Worm (Caenorhabditis elegans) whole organism, L1 larva: ENCODE results near the gene Y46G5A.14.

Source experiments
- C04F5.9 ChIP-seq: sonication (generic microtip); optimal IDR thresholded peaks from 2 replicates; lab custom pipeline; 2016; ENCODE audit warnings: missing genetic modification characterization, missing compliant biosample characterization
- C16A3.4 ChIP-seq: fragments of 150-350 bp; optimal IDR thresholded peaks from 2 replicates; lab custom pipeline; 2014; ENCODE audit warnings: missing biosample characterization, missing genetic modification characterization
- F16B12.6 ChIP-seq: fragments of 150-350 bp; optimal IDR thresholded peaks from 2 replicates; lab custom pipeline; 2014; ENCODE audit warnings: missing biosample characterization, missing genetic modification characterization
- Y116A8C.19 ChIP-seq: sonication (generic microtip); optimal IDR thresholded peaks from 2 replicates; lab custom pipeline; 2016; ENCODE audit warnings: missing compliant biosample characterization, missing genetic modification characterization, borderline replicate concordance
- alr-1 ChIP-seq: fragments of 200-800 bp; sonication (Bioruptor generic); optimal IDR thresholded peaks from 2 replicates; lab custom pipeline; 2018; ENCODE audit warnings: borderline replicate concordance, mild to moderate bottlenecking, missing genetic modification characterization, missing compliant biosample characterization
- aly-2 ChIP-seq: fragments of 150-350 bp; optimal IDR thresholded peaks from 2 replicates; lab custom pipeline; 2014; ENCODE audit warnings: missing biosample characterization, missing genetic modification characterization
- blmp-1 ChIP-seq: fragments of 150-350 bp; optimal IDR thresholded peaks from 2 replicates; lab custom pipeline; 2014; ENCODE audit warnings: missing biosample characterization, missing genetic modification characterization
- ceh-63 ChIP-seq: fragments of 200-800 bp; sonication (Bioruptor generic); optimal IDR thresholded peaks from 2 replicates; lab custom pipeline; 2018; ENCODE audit warnings: mild to moderate bottlenecking, missing genetic modification characterization, missing compliant biosample characterization
- ceh-8 ChIP-seq: fragments of 200-800 bp; sonication (Bioruptor generic); optimal IDR thresholded peaks from 2 replicates; lab custom pipeline; 2018; ENCODE audit warnings: mild to moderate bottlenecking, missing genetic modification characterization, moderate library complexity, missing compliant biosample characterization
- ceh-90 ChIP-seq: sonication (generic microtip); optimal IDR thresholded peaks from 2 replicates; lab custom pipeline; 2016; ENCODE audit warnings: missing genetic modification characterization, missing compliant biosample characterization
- ces-1 ChIP-seq: fragments of 150-350 bp; optimal IDR thresholded peaks from 2 replicates; lab custom pipeline; 2014; ENCODE audit warnings: missing biosample characterization, missing genetic modification reagents, missing genetic modification characterization
- dpl-1 ChIP-seq, 3 experiments: fragments of 150-350 bp in 2 of 3; sonication (generic microtip) in 1 of 3; optimal IDR thresholded peaks; 2 replicates each; lab custom pipeline; 2014 to 2017; ENCODE audit warnings: missing biosample characterization in 3 of 3, missing genetic modification characterization in 3 of 3, missing genetic modification reagents in 3 of 3
- dsc-1 ChIP-seq: sonication (generic microtip); optimal IDR thresholded peaks from 2 replicates; lab custom pipeline; 2016; ENCODE audit warnings: mild to moderate bottlenecking, missing genetic modification characterization, missing compliant biosample characterization
- efl-3 ChIP-seq: fragments of 200-800 bp; sonication (Bioruptor generic); optimal IDR thresholded peaks from 2 replicates; lab custom pipeline; 2018; ENCODE audit warnings: mild to moderate bottlenecking, missing genetic modification characterization, missing compliant biosample characterization
- egl-27 ChIP-seq, 2 experiments: fragments of 150-350 bp in 1 of 2; sonication (generic microtip); optimal IDR thresholded peaks; 3 replicates each; lab custom pipeline; 2017 to 2018; ENCODE audit warnings: missing biosample characterization in 2 of 2, missing genetic modification characterization in 2 of 2, missing genetic modification reagents in 2 of 2
- elt-3 ChIP-seq, 6 experiments: fragments of 150-350 bp in 1 of 6; sonication (generic microtip); optimal IDR thresholded peaks; 2 replicates each; lab custom pipeline; 2017 to 2018; ENCODE audit warnings: missing biosample characterization in 6 of 6, missing genetic modification characterization in 6 of 6, inconsistent platforms in 1 of 6
- ets-5 ChIP-seq: fragments of 200-800 bp; sonication (Bioruptor generic); IDR thresholded peaks from 2 replicates; pipeline ENCODE4 v1.3.6; 2022; ENCODE audit warnings: missing genetic modification characterization, missing compliant biosample characterization
- fkh-8 ChIP-seq: sonication (generic microtip); optimal IDR thresholded peaks from 2 replicates; lab custom pipeline; 2016; ENCODE audit warnings: mild to moderate bottlenecking, missing genetic modification characterization, missing compliant biosample characterization
- hlh-17 ChIP-seq: fragments of 200-800 bp; sonication (Bioruptor generic); optimal IDR thresholded peaks from 2 replicates; lab custom pipeline; 2018; ENCODE audit warnings: missing genetic modification characterization, mild to moderate bottlenecking, missing compliant biosample characterization, moderate library complexity, borderline replicate concordance
- hlh-4 ChIP-seq: sonication (generic microtip); optimal IDR thresholded peaks from 2 replicates; lab custom pipeline; 2016; ENCODE audit warnings: mild to moderate bottlenecking, missing genetic modification characterization, missing compliant biosample characterization
- isw-1 ChIP-seq: fragments of 200-800 bp; sonication (Bioruptor generic); IDR thresholded peaks from 2 replicates; pipeline ENCODE4 v1.3.6; 2022; ENCODE audit warnings: missing genetic modification characterization, missing compliant biosample characterization
- lin-13 ChIP-seq: fragments of 150-350 bp; optimal IDR thresholded peaks from 2 replicates; lab custom pipeline; 2014; ENCODE audit warnings: missing biosample characterization, missing genetic modification reagents, missing genetic modification characterization
- lin-14 ChIP-seq: fragments of 200-800 bp; sonication (Bioruptor generic); optimal IDR thresholded peaks from 2 replicates; lab custom pipeline; 2018; ENCODE audit warnings: mild to moderate bottlenecking, missing genetic modification characterization, moderate library complexity, missing compliant biosample characterization
- lin-35 ChIP-seq, 2 experiments: fragments of 150-350 bp; optimal IDR thresholded peaks; 2 replicates each; lab custom pipeline; 2014; ENCODE audit warnings: missing biosample characterization in 2 of 2, missing genetic modification characterization in 2 of 2, missing genetic modification reagents in 2 of 2
- lir-3 ChIP-seq: sonication (generic microtip); optimal IDR thresholded peaks from 2 replicates; lab custom pipeline; 2016; ENCODE audit warnings: mild to moderate bottlenecking, missing genetic modification characterization, moderate library complexity, missing compliant biosample characterization; ENCODE audit not compliant: poor library complexity
- mdl-1 ChIP-seq, 2 experiments: fragments of 150-350 bp; optimal IDR thresholded peaks; 2 replicates each; lab custom pipeline; 2014 to 2017; ENCODE audit warnings: missing biosample characterization in 2 of 2, missing genetic modification characterization in 2 of 2, inconsistent platforms in 1 of 2
- nhr-11 ChIP-seq: fragments of 150-350 bp; optimal IDR thresholded peaks from 2 replicates; lab custom pipeline; 2014; ENCODE audit warnings: missing biosample characterization, missing genetic modification characterization
- nhr-12 ChIP-seq: sonication (generic microtip); optimal IDR thresholded peaks from 2 replicates; lab custom pipeline; 2017; ENCODE audit warnings: missing biosample characterization, missing genetic modification characterization
- nhr-20 ChIP-seq: sonication (generic microtip); optimal IDR thresholded peaks from 2 replicates; lab custom pipeline; 2016; ENCODE audit warnings: mild to moderate bottlenecking, missing genetic modification characterization, missing compliant biosample characterization
- nhr-237 ChIP-seq: fragments of 150-350 bp; optimal IDR thresholded peaks from 2 replicates; lab custom pipeline; 2014; ENCODE audit warnings: missing biosample characterization, missing genetic modification characterization
- nhr-28 ChIP-seq: fragments of 150-350 bp; optimal IDR thresholded peaks from 2 replicates; lab custom pipeline; 2014; ENCODE audit warnings: missing biosample characterization, missing genetic modification characterization
- nhr-47 ChIP-seq: sonication (generic microtip); optimal IDR thresholded peaks from 2 replicates; lab custom pipeline; 2016; ENCODE audit warnings: mild to moderate bottlenecking, missing genetic modification characterization, moderate library complexity, missing compliant biosample characterization
- nhr-71 ChIP-seq: sonication (generic microtip); optimal IDR thresholded peaks from 2 replicates; lab custom pipeline; 2016; ENCODE audit warnings: mild to moderate bottlenecking, missing genetic modification characterization, moderate library complexity, missing compliant biosample characterization
- nhr-84 ChIP-seq: sonication (generic microtip); optimal IDR thresholded peaks from 2 replicates; lab custom pipeline; 2017; ENCODE audit warnings: missing biosample characterization, missing genetic modification characterization
- pax-3 ChIP-seq: fragments of 200-800 bp; sonication (Bioruptor generic); optimal IDR thresholded peaks from 2 replicates; lab custom pipeline; 2018; ENCODE audit warnings: mild to moderate bottlenecking, missing genetic modification characterization, moderate library complexity, missing compliant biosample characterization
- pqm-1 ChIP-seq: sonication (generic microtip); optimal IDR thresholded peaks from 3 replicates; lab custom pipeline; 2017; ENCODE audit warnings: missing biosample characterization, missing genetic modification characterization
- snu-23 ChIP-seq: sonication (generic microtip); optimal IDR thresholded peaks from 2 replicates; lab custom pipeline; 2016; ENCODE audit warnings: missing genetic modification characterization, missing compliant biosample characterization
- tbx-2 ChIP-seq: sonication (generic microtip); optimal IDR thresholded peaks from 2 replicates; lab custom pipeline; 2016; ENCODE audit warnings: missing genetic modification characterization, missing compliant biosample characterization
- unc-130 ChIP-seq: fragments of 150-350 bp; optimal IDR thresholded peaks from 2 replicates; lab custom pipeline; 2017; ENCODE audit warnings: missing biosample characterization, missing genetic modification characterization, inconsistent platforms
- unc-30 ChIP-seq: sonication (generic microtip); optimal IDR thresholded peaks from 2 replicates; lab custom pipeline; 2017; ENCODE audit warnings: missing biosample characterization, missing genetic modification characterization
- unc-62 ChIP-seq: fragments of 150-350 bp; optimal IDR thresholded peaks from 2 replicates; lab custom pipeline; 2014; ENCODE audit warnings: missing biosample characterization, missing genetic modification reagents, missing genetic modification characterization
- unc-86 ChIP-seq: sonication (generic microtip); optimal IDR thresholded peaks from 2 replicates; lab custom pipeline; 2016; ENCODE audit warnings: missing genetic modification characterization, missing compliant biosample characterization
- zip-4 ChIP-seq: fragments of 200-800 bp; sonication (Bioruptor generic); optimal IDR thresholded peaks from 2 replicates; lab custom pipeline; 2018; ENCODE audit warnings: mild to moderate bottlenecking, missing genetic modification characterization, moderate library complexity, missing compliant biosample characterization
- ztf-11 ChIP-seq, 2 experiments: sonication (generic microtip); optimal IDR thresholded peaks; 2 replicates each; lab custom pipeline; 2016 to 2017; ENCODE audit warnings: missing genetic modification characterization in 2 of 2, missing biosample characterization in 1 of 2, missing compliant biosample characterization in 1 of 2
- ztf-4 ChIP-seq: fragments of 150-350 bp; optimal IDR thresholded peaks from 2 replicates; lab custom pipeline; 2014; ENCODE audit warnings: missing biosample characterization, missing genetic modification characterization

The Y46G5A.14 gene

DNA sequence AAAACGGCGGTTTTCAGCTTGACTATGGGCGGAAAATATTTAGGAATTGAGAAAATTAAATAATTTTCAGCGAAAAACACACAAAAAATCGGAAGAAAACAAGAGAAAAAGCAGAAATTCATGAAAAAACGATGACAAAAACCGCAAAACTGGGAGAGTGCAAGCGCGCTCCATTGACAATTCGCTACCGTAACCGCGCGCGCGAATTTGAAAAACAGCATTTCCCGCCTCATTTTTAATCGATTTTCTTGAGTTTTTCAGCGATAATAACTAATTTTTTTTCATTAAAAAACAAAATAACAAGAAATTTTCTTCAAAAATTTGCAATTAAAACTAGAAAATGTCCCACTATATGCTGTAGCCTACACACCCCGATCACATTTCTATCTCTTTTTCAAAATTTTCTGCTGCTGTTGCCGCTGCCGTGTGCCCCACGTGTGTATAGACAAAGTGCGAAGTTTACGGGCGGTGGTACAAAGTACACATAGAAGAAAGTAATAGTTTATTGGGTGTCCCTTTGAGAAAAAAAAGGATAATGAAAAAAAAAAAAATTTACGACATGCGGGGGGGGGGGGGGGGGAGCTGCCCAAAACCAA lies 25.5 kb downstream of the Y46G5A.14 start (continued):
- TF ChIP-seq nhr-11 (tag; lab: Kevin White, UChicago) (peak; percentile 75), nhr-71 (tag; lab: Kevin White, UChicago) (peak; percentile 68), nhr-47 (tag; lab: Kevin White, UChicago) (peak; percentile 37), pqm-1 (tag; lab: Kevin White, UChicago) (no peak), F16B12.6 (tag; lab: Kevin White, UChicago) (no peak), lin-35 (GFP tag; optimal IDR thresholded peaks at IDR 0.05; lab: Kevin White, UChicago) (peak; percentile 14 to 36), isw-1 (GFP tag; lab: Robert Waterston, UW) (no peak), nhr-12 (tag; lab: Kevin White, UChicago) (no peak), hlh-17 (GFP tag; lab: Kevin White, UChicago) (no peak), nhr-28 (tag; lab: Kevin White, UChicago) (no peak), hlh-4 (tag; lab: Kevin White, UChicago) (no peak), ceh-90 (tag; lab: Kevin White, UChicago) (no peak), egl-27 (tag; optimal IDR thresholded peaks at IDR 0.05; lab: Kevin White, UChicago) (no peak), C04F5.9 (tag; lab: Kevin White, UChicago) (no peak), ceh-8 (GFP tag; lab: Kevin White, UChicago) (no peak), unc-62 (GFP tag; lab: Kevin White, UChicago) (no peak), unc-86 (tag; lab: Kevin White, UChicago) (no peak), blmp-1 (tag; lab: Kevin White, UChicago) (peak; percentile 65), tbx-2 (peak; percentile 63), lin-13 (GFP tag; lab: Kevin White, UChicago) (no peak), efl-3 (GFP tag; lab: Kevin White, UChicago) (no peak), dsc-1 (tag; lab: Kevin White, UChicago) (no peak), ztf-4 (peak; percentile 4), alr-1 (tag; lab: Kevin White, UChicago) (no peak), aly-2 (tag; lab: Kevin White, UChicago) (no peak), ets-5 (GFP tag; lab: Robert Waterston, UW) (no peak), ces-1 (no peak), elt-3 (tag; optimal IDR thresholded peaks at IDR 0.05; lab: Kevin White, UChicago) (peak in 2 of 6 experiments; percentile 21 to 32), zip-4 (GFP tag; lab: Kevin White, UChicago) (no peak), pax-3 (tag; lab: Kevin White, UChicago) (no peak), ztf-11 (tag; optimal IDR thresholded peaks at IDR 0.05; lab: Kevin White, UChicago) (no peak), snu-23 (GFP tag; lab: Kevin White, UChicago) (peak; percentile 61), nhr-237 (no peak), mdl-1 (tag; optimal IDR thresholded peaks at IDR 0.05; lab: Kevin White, UChicago) (peak in 1 of 2 experiments; percentile 83), lir-3 (tag; lab: Kevin White, UChicago) (no peak), fkh-8 (tag; lab: Kevin White, UChicago) (no peak), unc-130 (peak; percentile 53), C16A3.4 (tag; lab: Kevin White, UChicago) (no peak), lin-14 (GFP tag; lab: Kevin White, UChicago) (peak; percentile 76), nhr-84 (tag; lab: Kevin White, UChicago) (no peak), nhr-20 (tag; lab: Kevin White, UChicago) (peak; percentile 83), dpl-1 (GFP tag; optimal IDR thresholded peaks at IDR 0.05; lab: Kevin White, UChicago) (peak; percentile 38 to 74 (median 53)), ceh-63 (no peak), unc-30 (tag; lab: Kevin White, UChicago) (no peak), Y116A8C.19 (tag; lab: Kevin White, UChicago) (no peak)
